Fruit fly (Drosophila melanogaster) whole organism, embryonic: ENCODE data around the gene Iru.

Experiments
- Ada2b ChIP-seq: fragments of 200-800 bp; sonication (Bioruptor generic); IDR thresholded peaks from 2 replicates; pipeline ENCODE4 v1.3.6; 2022; ENCODE audit warnings: missing biosample characterization, missing genetic modification characterization
- Asciz ChIP-seq: fragments of 200-800 bp; sonication (Bioruptor generic); optimal IDR thresholded peaks from 2 replicates; lab custom pipeline; 2017; ENCODE audit warnings: missing biosample characterization, mild to moderate bottlenecking, missing genetic modification characterization, missing genetic modification reagents
- Awh ChIP-seq: fragments of 200-800 bp; sonication (Bioruptor generic); IDR thresholded peaks from 2 replicates; pipeline ENCODE4, ENCODE4 v1.3.6; 2022; ENCODE audit warnings: missing biosample characterization, missing genetic modification characterization
- CG10267 ChIP-seq: fragments of 200-800 bp; sonication (Bioruptor generic); optimal IDR thresholded peaks from 2 replicates; lab custom pipeline; 2018; ENCODE audit warnings: missing biosample characterization, mild to moderate bottlenecking, missing genetic modification characterization, moderate library complexity
- CG10321 ChIP-seq: fragments of 200-800 bp; sonication (Bioruptor generic); IDR thresholded peaks from 2 replicates; pipeline ENCODE4 v1.3.6; 2022; ENCODE audit warnings: missing biosample characterization, missing genetic modification characterization
- CG10462 ChIP-seq: fragments of 200-800 bp; sonication (Bioruptor generic); optimal IDR thresholded peaks from 2 replicates; lab custom pipeline; 2016; ENCODE audit warnings: missing biosample characterization, missing genetic modification characterization
- CG13287 ChIP-seq: fragments of 200-800 bp; sonication (Bioruptor generic); IDR thresholded peaks from 2 replicates; pipeline ENCODE4 v1.3.6; 2022; ENCODE audit warnings: missing biosample characterization, missing genetic modification characterization; ENCODE audit not compliant: partially characterized antibody
- CG16779 ChIP-seq: fragments of 200-800 bp; sonication (Bioruptor generic); IDR thresholded peaks from 2 replicates; pipeline ENCODE4 v1.3.6; 2022; ENCODE audit warnings: missing biosample characterization, missing genetic modification characterization
- CG16863 ChIP-seq: fragments of 200-800 bp; sonication (Bioruptor generic); optimal IDR thresholded peaks from 3 replicates; lab custom pipeline; 2016; ENCODE audit warnings: missing biosample characterization, missing genetic modification characterization
- CG2116 ChIP-seq: fragments of 200-800 bp; sonication (Bioruptor generic); optimal IDR thresholded peaks from 3 replicates; lab custom pipeline; 2018; ENCODE audit warnings: missing biosample characterization, mild to moderate bottlenecking, missing genetic modification characterization
- CG2129 ChIP-seq: fragments of 200-800 bp; sonication (Bioruptor generic); IDR thresholded peaks from 2 replicates; pipeline ENCODE4 v1.3.6; 2022; ENCODE audit warnings: missing biosample characterization, missing genetic modification characterization; ENCODE audit not compliant: partially characterized antibody
- CG30403 ChIP-seq: fragments of 200-800 bp; sonication (Bioruptor generic); optimal IDR thresholded peaks from 3 replicates; lab custom pipeline; 2016; ENCODE audit warnings: missing biosample characterization, missing genetic modification characterization
- CG3995 ChIP-seq: fragments of 200-800 bp; sonication (Bioruptor generic); optimal IDR thresholded peaks from 3 replicates; lab custom pipeline; 2016; ENCODE audit warnings: missing biosample characterization, missing genetic modification characterization
- CG4360 ChIP-seq: fragments of 200-800 bp; sonication (Bioruptor generic); IDR thresholded peaks from 2 replicates; pipeline ENCODE4 v1.3.6; 2022; ENCODE audit warnings: missing biosample characterization, missing genetic modification characterization
- CG6654 ChIP-seq: fragments of 200-800 bp; sonication (Bioruptor generic); optimal IDR thresholded peaks from 2 replicates; lab custom pipeline; 2017; ENCODE audit warnings: missing biosample characterization, mild to moderate bottlenecking, missing genetic modification characterization
- CG7987 ChIP-seq: fragments of 200-800 bp; sonication (Bioruptor generic); optimal IDR thresholded peaks from 2 replicates; lab custom pipeline; 2018; ENCODE audit warnings: missing biosample characterization, mild to moderate bottlenecking, missing genetic modification characterization, moderate library complexity
- CG8089 ChIP-seq: fragments of 200-800 bp; sonication (Bioruptor generic); optimal IDR thresholded peaks from 3 replicates; lab custom pipeline; 2016; ENCODE audit warnings: missing biosample characterization, missing genetic modification characterization
- CG8478 ChIP-seq: fragments of >200 bp; optimal IDR thresholded peaks from 2 replicates; lab custom pipeline; 2018
- CG8765 ChIP-seq: fragments of 200-800 bp; sonication (Bioruptor generic); IDR thresholded peaks from 2 replicates; pipeline ENCODE4 v1.3.6; 2022; ENCODE audit warnings: missing biosample characterization, missing genetic modification characterization
- CG9609 ChIP-seq: fragments of 200-800 bp; sonication (Bioruptor generic); optimal IDR thresholded peaks from 3 replicates; lab custom pipeline; 2016; ENCODE audit warnings: missing biosample characterization, missing genetic modification characterization
- CHES-1-like ChIP-seq: fragments of 200-800 bp; sonication (Bioruptor generic); optimal IDR thresholded peaks from 2 replicates; lab custom pipeline; 2016; ENCODE audit warnings: missing biosample characterization, missing genetic modification characterization
- CTCF ChIP-seq: fragments of 200-800 bp; sonication (Bioruptor generic); optimal IDR thresholded peaks from 2 replicates; lab custom pipeline; 2017; ENCODE audit warnings: missing biosample characterization, mild to moderate bottlenecking, missing genetic modification characterization, moderate library complexity
- Chrac-16 ChIP-seq: fragments of 200-800 bp; sonication (Bioruptor generic); optimal IDR thresholded peaks from 3 replicates; lab custom pipeline; 2016; ENCODE audit warnings: missing biosample characterization, missing genetic modification characterization
- Dref ChIP-seq: fragments of 200-800 bp; sonication (Bioruptor generic); IDR thresholded peaks from 2 replicates; pipeline ENCODE4 v1.3.6; 2022; ENCODE audit warnings: missing biosample characterization, missing genetic modification characterization
- Hr51 ChIP-seq, 2 experiments: fragments of 200-800 bp; sonication (Bioruptor generic); optimal IDR thresholded peaks; 2 replicates in 1 of 2; 3 replicates in 1 of 2; lab custom pipeline; 2016 to 2018; ENCODE audit warnings: missing biosample characterization in 2 of 2, missing genetic modification characterization in 2 of 2, mild to moderate bottlenecking in 1 of 2, moderate library complexity in 1 of 2
- Meics ChIP-seq: fragments of 200-800 bp; sonication (Bioruptor generic); optimal IDR thresholded peaks from 2 replicates; lab custom pipeline; 2017; ENCODE audit warnings: missing biosample characterization, mild to moderate bottlenecking, missing genetic modification characterization
- Poxn ChIP-seq: fragments of 200-800 bp; sonication (Bioruptor generic); IDR thresholded peaks from 2 replicates; pipeline ENCODE4 v1.3.6; 2022; ENCODE audit warnings: missing biosample characterization, missing genetic modification characterization
- Scr ChIP-seq: fragments of 200-800 bp; sonication (Bioruptor generic); IDR thresholded peaks from 2 replicates; pipeline ENCODE4 v1.3.6; 2022; ENCODE audit warnings: missing biosample characterization, missing genetic modification characterization; ENCODE audit not compliant: partially characterized antibody
- Sox102F ChIP-seq: fragments of 200-800 bp; sonication (Bioruptor generic); optimal IDR thresholded peaks from 2 replicates; lab custom pipeline; 2018; ENCODE audit warnings: missing biosample characterization, mild to moderate bottlenecking, missing genetic modification characterization, moderate library complexity
- Taf1 ChIP-seq: fragments of 200-800 bp; sonication (Bioruptor generic); IDR thresholded peaks from 2 replicates; pipeline ENCODE4 v1.3.6; 2022; ENCODE audit warnings: missing biosample characterization, missing genetic modification characterization
- Xrp1 ChIP-seq: fragments of 200-800 bp; sonication (Bioruptor generic); IDR thresholded peaks from 2 replicates; pipeline ENCODE4 v1.3.6; 2022; ENCODE audit warnings: missing biosample characterization, missing genetic modification characterization
- az2 ChIP-seq: fragments of 200-800 bp; sonication (Bioruptor generic); optimal IDR thresholded peaks from 3 replicates; lab custom pipeline; 2016; ENCODE audit warnings: missing biosample characterization, missing genetic modification characterization
- bigmax ChIP-seq: fragments of 200-800 bp; sonication (Bioruptor generic); optimal IDR thresholded peaks from 2 replicates; lab custom pipeline; 2018; ENCODE audit warnings: missing biosample characterization, mild to moderate bottlenecking, missing genetic modification characterization
- br ChIP-seq: fragments of >200 bp; optimal IDR thresholded peaks from 2 replicates; lab custom pipeline; 2017
- chinmo ChIP-seq: fragments of 200-800 bp; sonication (Bioruptor generic); IDR thresholded peaks from 4 replicates; pipeline ENCODE4 v1.3.6; 2022; ENCODE audit warnings: missing biosample characterization, missing genetic modification characterization; ENCODE audit not compliant: partially characterized antibody
- croc ChIP-seq: fragments of 200-800 bp; sonication (Bioruptor generic); conservative IDR thresholded peaks from 3 replicates; pipeline ENCODE4 v1.3.6; 2022; ENCODE audit warnings: missing biosample characterization, missing genetic modification characterization
- dimm ChIP-seq: fragments of 200-800 bp; sonication (Bioruptor generic); IDR thresholded peaks from 2 replicates; pipeline ENCODE4 v1.3.6; 2022; ENCODE audit warnings: missing biosample characterization, missing genetic modification characterization
- dpn ChIP-seq, 2 experiments: fragments of 200-800 bp; sonication (Bioruptor generic); optimal IDR thresholded peaks; 3 replicates each; lab custom pipeline; 2016; ENCODE audit warnings: missing biosample characterization in 2 of 2, missing genetic modification characterization in 2 of 2
- ems ChIP-seq: fragments of 200-800 bp; sonication (Bioruptor generic); optimal IDR thresholded peaks from 3 replicates; lab custom pipeline; 2016; ENCODE audit warnings: missing biosample characterization, missing genetic modification characterization
- fru ChIP-seq: fragments of >200 bp; optimal IDR thresholded peaks from 2 replicates; lab custom pipeline; 2017
- gro ChIP-seq: fragments of 200-800 bp; sonication (Bioruptor generic); optimal IDR thresholded peaks from 2 replicates; lab custom pipeline; 2016; ENCODE audit warnings: missing biosample characterization, missing genetic modification characterization
- hb ChIP-seq: fragments of 200-800 bp; sonication (Bioruptor generic); IDR thresholded peaks from 3 replicates; pipeline ENCODE4 v1.3.6; 2022; ENCODE audit warnings: missing biosample characterization, missing genetic modification characterization; ENCODE audit not compliant: partially characterized antibody
- jing ChIP-seq: fragments of 200-800 bp; sonication (Bioruptor generic); optimal IDR thresholded peaks from 2 replicates; lab custom pipeline; 2018; ENCODE audit warnings: missing biosample characterization, mild to moderate bottlenecking, missing genetic modification characterization
- kay ChIP-seq: fragments of 200-800 bp; sonication (Bioruptor generic); optimal IDR thresholded peaks from 2 replicates; lab custom pipeline; 2016; ENCODE audit warnings: missing biosample characterization, missing genetic modification characterization
- luna ChIP-seq: fragments of 200-800 bp; sonication (Bioruptor generic); optimal IDR thresholded peaks from 2 replicates; lab custom pipeline; 2016; ENCODE audit warnings: missing biosample characterization, missing genetic modification characterization
- otp ChIP-seq: fragments of 200-800 bp; sonication (Bioruptor generic); IDR thresholded peaks from 3 replicates; pipeline ENCODE4, ENCODE4 v1.3.6; 2022; ENCODE audit warnings: missing biosample characterization, missing genetic modification characterization
- pros ChIP-seq: fragments of 200-800 bp; sonication (Bioruptor generic); optimal IDR thresholded peaks from 3 replicates; lab custom pipeline; 2019; ENCODE audit warnings: missing biosample characterization, mild to moderate bottlenecking, missing genetic modification characterization, moderate library complexity
- run ChIP-seq: fragments of 200-800 bp; sonication (Bioruptor generic); optimal IDR thresholded peaks from 3 replicates; lab custom pipeline; 2018; ENCODE audit warnings: missing biosample characterization, mild to moderate bottlenecking, missing genetic modification characterization
- sima ChIP-seq: fragments of 200-800 bp; sonication (Bioruptor generic); optimal IDR thresholded peaks from 2 replicates; lab custom pipeline; 2016; ENCODE audit warnings: missing biosample characterization, missing genetic modification characterization
- sug ChIP-seq: fragments of 200-800 bp; optimal IDR thresholded peaks from 2 replicates; lab custom pipeline; 2019; ENCODE audit warnings: missing biosample characterization, mild to moderate bottlenecking, missing genetic modification characterization, moderate library complexity
- trh ChIP-seq: fragments of 200-800 bp; sonication (Bioruptor generic); optimal IDR thresholded peaks from 2 replicates; lab custom pipeline; 2016; ENCODE audit warnings: missing biosample characterization, missing genetic modification characterization
- ttk ChIP-seq: fragments of 200-800 bp; sonication (Bioruptor generic); IDR thresholded peaks from 2 replicates; pipeline ENCODE4 v2.1.2; 2022; ENCODE audit warnings: missing biosample characterization, missing genetic modification characterization

The Iru gene

DNA sequence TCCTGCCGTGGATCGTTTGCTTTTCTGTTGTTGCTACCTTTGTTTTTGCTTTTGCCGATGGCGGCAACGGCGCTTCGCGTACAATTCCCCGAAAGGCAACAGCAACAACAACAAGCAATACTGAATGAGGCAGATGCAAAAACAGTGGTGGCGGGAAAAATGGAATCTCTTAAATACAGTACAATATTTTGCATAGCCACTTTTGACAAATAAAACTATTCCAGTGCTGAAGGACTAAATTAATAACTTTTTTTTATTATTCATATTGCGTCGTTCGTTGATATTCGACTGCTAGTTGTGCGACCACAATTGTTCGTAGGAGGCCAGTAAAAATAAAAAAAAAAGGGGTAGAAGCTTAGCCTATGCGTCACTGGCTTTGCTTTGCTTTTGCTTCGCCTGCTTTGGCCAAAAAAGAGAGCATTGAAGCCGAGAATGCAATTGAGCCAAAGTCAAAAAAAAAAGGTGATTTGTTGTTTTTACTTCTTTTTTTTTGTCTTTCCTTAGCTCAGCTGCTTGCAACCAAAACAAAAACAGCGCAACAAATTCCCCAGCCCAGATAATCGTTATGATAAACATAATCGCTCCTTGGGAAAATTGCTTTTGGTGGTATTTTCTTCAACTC lies 25.7 kb downstream of the Iru start (continued):
- TF ChIP-seq dimm (GFP tag; lab: Robert Waterston, UW) (no peak; the same call in 1 of the 2 replicates), CG7987 (GFP tag; lab: Kevin White, UChicago) (peak; percentile 77), run (peak; percentile 79), ems (GFP tag; lab: Kevin White, UChicago) (peak; percentile 85), gro (GFP tag; lab: Kevin White, UChicago) (peak; percentile 76), br (no peak), bigmax (GFP tag; lab: Kevin White, UChicago) (no peak), Dref (GFP tag; lab: Robert Waterston, UW) (no peak), CG10462 (GFP tag; lab: Kevin White, UChicago) (peak; percentile 63), CG9609 (GFP tag; lab: Kevin White, UChicago) (peak; percentile 66), kay (GFP tag; lab: Kevin White, UChicago) (peak; percentile 77), Sox102F (peak; percentile 96), luna (GFP tag; lab: Kevin White, UChicago) (peak; percentile 42), CG2129 (GFP tag; lab: Robert Waterston, UW) (no peak), sima (GFP tag; lab: Kevin White, UChicago) (peak; percentile 8), Scr (GFP tag; lab: Robert Waterston, UW) (no peak), CTCF (GFP tag; lab: Kevin White, UChicago) (peak; percentile 40), fru (no peak), CHES-1-like (GFP tag; lab: Kevin White, UChicago) (peak; percentile 80), Chrac-16 (GFP tag; lab: Kevin White, UChicago) (peak; percentile 82), Hr51 (GFP tag; optimal IDR thresholded peaks at IDR 0.05; lab: Kevin White, UChicago) (peak; percentile 72 to 91), ttk (GFP tag; lab: Robert Waterston, UW) (peak; percentile 92), Ada2b (GFP tag; lab: Robert Waterston, UW) (peak; percentile 89), otp (GFP tag; lab: Robert Waterston, UW) (peak; percentile 88), Poxn (GFP tag; lab: Robert Waterston, UW) (no peak), CG30403 (GFP tag; lab: Kevin White, UChicago) (peak; percentile 89), CG4360 (peak; percentile 92), CG13287 (GFP tag; lab: Robert Waterston, UW) (no peak), Meics (GFP tag; lab: Kevin White, UChicago) (peak; percentile 87), CG16779 (GFP tag; lab: Robert Waterston, UW) (peak; percentile 74), dpn (GFP tag; optimal IDR thresholded peaks at IDR 0.05; lab: Kevin White, UChicago) (peak; percentile 78 to 89), Asciz (GFP tag; lab: Kevin White, UChicago) (peak; percentile 87), CG8765 (GFP tag; lab: Robert Waterston, UW) (peak; percentile 47; the same call in 1 of the 2 replicates), az2 (GFP tag; lab: Kevin White, UChicago) (peak; percentile 81), pros (GFP tag; lab: Kevin White, UChicago) (peak; percentile 46), croc (peak; percentile 78), hb (GFP tag; lab: Robert Waterston, UW) (no peak), Awh (GFP tag; lab: Robert Waterston, UW) (peak; percentile 94), CG8089 (GFP tag; lab: Kevin White, UChicago) (peak; percentile 73), CG10321 (GFP tag; lab: Robert Waterston, UW) (peak; percentile 60; the same call in 1 of the 2 replicates), CG3995 (peak; percentile 47), CG8478 (lab: Kevin White, UChicago) (no peak), Taf1 (peak; percentile 74), Xrp1 (GFP tag; lab: Robert Waterston, UW) (peak; percentile 91), jing (GFP tag; lab: Kevin White, UChicago) (peak; percentile 73), sug (tag; lab: Kevin White, UChicago) (peak; percentile 36), CG10267 (tag; lab: Kevin White, UChicago) (peak; percentile 79), CG6654 (GFP tag; lab: Kevin White, UChicago) (peak; percentile 60), CG2116 (GFP tag; lab: Kevin White, UChicago) (peak; percentile 59), chinmo (GFP tag; lab: Robert Waterston, UW) (no peak), CG16863 (GFP tag; lab: Kevin White, UChicago) (peak; percentile 75), trh (GFP tag; lab: Kevin White, UChicago) (no peak)
